Worm (Caenorhabditis elegans): ENCODE measurements around the gene atad-3.

DNA sequence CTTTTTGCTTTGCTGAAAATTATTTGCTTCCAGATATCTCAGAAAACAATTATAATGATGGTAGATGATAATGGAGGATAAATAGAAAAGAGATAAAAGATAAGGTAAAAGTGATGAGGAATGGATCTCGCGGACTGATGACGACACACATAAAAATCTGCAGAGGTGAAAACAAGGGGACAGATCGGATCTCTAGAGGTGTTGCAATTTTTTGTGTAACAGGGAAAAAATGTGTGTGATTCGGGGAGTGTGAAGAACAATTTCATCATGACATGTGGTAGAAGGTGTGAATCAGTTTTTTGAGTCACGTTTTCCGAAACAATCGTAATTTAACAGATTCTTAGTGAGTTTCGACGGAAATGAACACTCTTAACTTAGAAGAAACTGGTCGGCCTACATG is 40.1 kb downstream of the atad-3 start:
- TF ChIP-seq hlh-26 (GFP tag; conservative IDR thresholded peaks at IDR 0.05) (no peak), K12H6.12 (tag; optimal IDR thresholded peaks at IDR 0.05) (no peak), attf-6 (GFP tag; IDR thresholded peaks at IDR 0.05) (no peak)

Measured in whole organism, young adult.